Fruit fly (Drosophila melanogaster) whole organism, larva: ENCODE measurements around the gene Agpat4.

Experiments used
- noc ChIP-seq: fragments of 200-800 bp; sonication (Bioruptor generic); optimal IDR thresholded peaks from 3 replicates; lab custom pipeline; 2019; ENCODE audit warnings: missing biosample characterization, mild to moderate bottlenecking, missing genetic modification characterization, moderate library complexity

Gene Agpat4

dm6 chr3L:16394506-16394905 is 13.1 kb upstream of the Agpat4 start, which contains the start of gene Gagr:
TSS of gene Gagr (plus strand) at chr3L:16394586.
- no peak for TF ChIP-seq noc

DNA sequence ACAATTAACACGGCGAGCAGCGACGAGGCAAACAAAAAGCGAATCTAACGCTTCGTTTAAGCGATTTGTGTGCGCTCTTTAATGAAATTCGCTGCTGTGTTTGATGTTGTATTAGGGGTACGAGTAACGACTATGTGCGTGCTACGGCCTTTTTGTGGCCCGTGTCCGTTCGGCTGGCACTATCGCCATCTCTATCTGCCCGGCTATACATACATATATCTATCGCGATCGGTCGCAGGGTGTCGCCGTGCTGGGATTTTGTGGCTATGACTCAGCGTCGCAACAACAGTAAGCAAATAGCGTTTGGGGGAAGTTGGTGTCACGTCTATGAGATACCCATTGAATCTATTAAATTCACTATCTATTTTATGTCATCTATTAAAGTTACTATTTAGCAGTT is 12.3 kb upstream of the Agpat4 start:
- no peak for TF ChIP-seq noc

dm6 chr3L:16392874-16393273 is 11.5 kb upstream of the Agpat4 start:
- TF ChIP-seq noc, result no peak

- TF ChIP-seq noc, result peak; percentile 8
These were observed 10.9 kb upstream of the Agpat4 start for dm6 chr3L:16392203-16392800.

DNA sequence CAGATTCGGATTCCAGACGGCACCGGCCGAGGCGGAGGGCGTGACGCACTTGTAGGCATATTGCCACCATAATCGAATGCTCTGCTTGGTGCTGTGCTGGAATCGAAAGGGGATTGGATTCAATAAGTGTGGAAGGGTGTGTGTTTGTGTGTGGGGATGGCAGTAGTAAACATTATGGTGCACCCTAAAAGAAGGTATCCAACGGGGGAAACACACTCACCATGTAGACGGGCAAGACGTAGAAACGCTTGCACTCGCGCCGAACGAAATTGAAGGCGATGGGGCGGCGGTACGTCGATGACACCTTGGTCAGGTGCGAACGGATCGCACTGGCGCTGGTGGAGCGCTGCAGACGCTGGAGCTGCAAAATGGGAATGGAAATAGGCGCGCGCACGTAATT is 9.9 kb upstream of the Agpat4 start:
- no peak for TF ChIP-seq noc

- TF ChIP-seq noc, result no peak
These were observed 9.4 kb upstream of the Agpat4 start for dm6 chr3L:16390793-16391192.

- TF ChIP-seq noc, result no peak
These were observed 4.7 kb upstream of the Agpat4 start, which contains the start of the genes Agpat3 and RAF2 for dm6 chr3L:16385880-16386584. TSS of gene Agpat3 (minus strand) at chr3L:16385957. TSS of gene RAF2 (plus strand) at chr3L:16386327.

- TF ChIP-seq noc, result peak; percentile 56
These were observed 4.0 kb upstream of the Agpat4 start for dm6 chr3L:16385252-16385879.

DNA sequence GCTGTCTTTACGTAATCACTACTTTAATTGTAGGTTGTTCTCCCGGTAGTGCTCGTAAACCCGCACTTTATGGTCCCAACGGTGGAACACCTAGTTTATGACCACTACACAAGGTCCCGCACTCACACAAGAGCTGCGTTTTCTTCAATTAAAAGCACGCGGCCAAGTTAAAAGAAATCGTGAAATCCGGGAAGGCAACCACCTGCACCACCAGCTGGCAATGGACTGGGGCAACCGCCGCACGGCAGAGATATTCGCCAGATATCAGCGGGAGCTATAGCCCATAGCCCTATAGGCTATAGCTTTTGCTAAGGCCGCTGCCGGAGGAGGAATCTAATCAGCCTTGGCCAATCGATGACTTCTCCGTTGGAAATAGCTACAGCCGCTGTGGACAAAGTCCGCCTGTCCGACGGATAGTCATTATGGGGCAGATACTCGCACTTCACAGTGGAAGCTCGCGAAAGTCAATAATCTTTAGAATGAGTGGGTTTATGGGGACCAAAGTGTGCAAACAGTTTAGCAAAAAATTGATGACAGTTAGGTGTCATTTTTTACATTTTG is 2.9 kb upstream of the Agpat4 start:
- TF ChIP-seq noc, result no peak

DNA sequence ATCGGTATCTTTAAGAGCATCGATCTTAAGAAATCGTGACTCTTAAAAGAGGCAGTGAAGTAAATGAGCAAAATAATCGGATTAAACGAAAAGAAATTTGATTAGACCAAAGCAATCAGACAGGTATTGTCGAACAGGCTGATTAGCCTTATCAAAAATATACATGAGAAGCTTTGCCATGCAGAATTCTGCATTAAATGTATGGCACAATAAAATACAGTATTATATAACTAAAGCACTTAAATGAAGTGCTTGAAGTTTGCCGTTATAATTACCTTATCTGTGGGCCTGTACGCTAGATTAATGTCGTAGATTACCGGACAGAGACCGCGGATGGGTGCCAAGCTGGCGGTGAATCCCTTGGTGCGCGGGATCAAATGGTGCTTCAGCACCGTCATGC is 1.7 kb upstream of the Agpat4 start:
- TF ChIP-seq noc, result no peak

DNA sequence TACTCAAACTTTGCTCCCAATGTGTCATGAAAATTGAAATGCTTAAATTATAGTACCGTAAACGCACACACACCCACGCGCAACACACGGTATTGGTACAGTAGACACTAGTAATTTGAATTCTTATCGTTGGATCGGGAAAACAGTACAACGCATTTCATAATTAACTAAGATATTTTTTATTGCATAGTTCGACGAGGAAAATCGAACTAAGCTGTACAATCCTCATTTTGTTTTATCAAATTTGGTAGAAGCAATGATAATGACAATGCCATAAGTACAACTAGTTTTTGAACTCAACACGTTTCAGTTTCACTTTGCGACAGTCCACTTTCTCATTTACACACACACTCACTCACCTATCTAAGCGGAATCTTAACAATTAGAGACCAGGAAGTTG is 600 bp downstream of the Agpat4 start:
- peak; percentile 97 for TF ChIP-seq noc

DNA sequence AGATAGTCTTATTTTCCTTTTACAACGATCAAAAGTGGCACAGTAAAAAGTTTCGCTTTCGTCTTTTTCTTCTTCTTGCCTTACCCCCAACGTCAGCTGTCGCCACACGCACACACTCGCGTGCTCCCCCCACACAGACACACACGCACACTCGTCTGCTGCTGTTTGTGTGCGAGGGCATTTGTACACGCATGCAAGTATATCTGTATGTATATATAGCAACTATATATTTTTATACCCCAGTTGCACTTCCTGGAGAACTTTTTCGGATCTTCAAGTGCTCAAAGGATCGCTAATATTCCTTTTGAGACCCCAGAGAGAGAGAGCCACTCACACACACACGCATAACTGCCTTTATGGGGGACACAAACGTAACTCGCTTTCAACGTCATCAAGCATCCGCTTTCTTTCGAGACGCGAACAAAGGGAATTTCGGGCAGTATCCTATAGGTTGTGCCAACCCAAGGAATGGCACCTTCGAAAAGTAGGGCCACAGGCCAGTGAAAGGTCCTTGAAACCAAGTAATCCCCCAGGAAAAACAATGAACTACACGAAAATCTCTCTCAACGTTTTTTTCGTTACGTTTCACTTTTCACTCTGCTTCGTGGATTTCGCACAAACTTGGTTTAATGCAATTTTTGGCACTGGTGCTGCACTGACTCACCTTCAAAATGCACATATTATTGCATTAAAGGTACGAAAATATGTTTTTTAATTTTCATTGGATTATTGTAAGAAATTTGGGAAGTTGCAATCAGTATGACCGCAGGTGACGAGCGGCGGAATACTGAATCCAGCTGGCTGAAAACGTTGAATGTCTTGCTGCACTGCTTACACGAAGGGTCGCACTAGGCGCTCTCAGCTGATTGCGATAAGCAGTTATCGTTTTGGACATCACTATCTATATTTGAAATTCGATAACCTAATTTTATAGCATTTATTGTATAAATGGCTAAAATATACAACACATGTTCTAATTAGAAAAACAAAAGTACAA is 3.3 kb downstream of the Agpat4 start, which contains the start of gene roq:
Gene roq (minus strand): TSS at position 799 of the 997 bp plus-strand sequence.
- no peak for TF ChIP-seq noc

DNA sequence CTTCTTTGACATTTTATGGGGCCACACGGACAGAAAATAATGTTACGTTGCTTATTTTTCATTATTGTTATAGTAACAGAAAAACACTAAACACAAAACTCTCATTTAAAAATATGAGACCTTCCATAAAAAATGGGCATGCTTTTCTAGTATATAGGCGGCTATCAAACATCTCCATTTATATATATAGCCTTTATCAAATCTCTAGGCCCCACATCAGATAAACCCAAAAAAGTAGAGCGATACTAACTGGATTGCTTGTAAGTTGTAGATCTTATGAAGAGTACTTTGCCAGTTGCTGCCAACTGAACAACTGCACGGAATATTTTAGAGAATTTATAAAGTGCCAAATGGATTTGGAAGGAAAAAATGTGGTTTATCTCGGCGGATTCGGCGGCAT is 11.8 kb downstream of the Agpat4 start, which contains the start of gene CG18814:
Gene CG18814 (plus strand): TSS at position 301 of the 400 bp plus-strand sequence.
- no peak for TF ChIP-seq noc

DNA sequence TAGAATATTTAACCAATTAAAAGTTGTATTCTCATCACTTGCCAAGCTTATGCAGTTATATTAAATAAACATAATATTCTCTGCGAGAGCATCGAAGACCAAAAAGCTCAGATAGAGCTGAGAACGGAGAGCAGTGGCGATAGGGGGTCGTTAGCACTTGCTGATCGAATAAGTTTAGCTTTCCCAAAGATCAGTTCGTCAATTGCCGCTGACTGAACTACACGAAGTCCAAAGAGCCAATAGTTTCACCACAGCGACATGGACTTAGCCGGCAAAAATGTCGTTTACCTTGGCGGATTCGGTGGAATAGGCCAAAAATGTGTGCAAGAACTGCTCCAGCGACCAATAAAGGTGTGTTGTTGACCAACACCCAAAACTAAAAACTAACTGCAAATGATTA is 13.2 kb downstream of the Agpat4 start, which contains the start of gene CG4842:
Gene CG4842 (plus strand): TSS at position 191 of the 400 bp plus-strand sequence.
- no peak for TF ChIP-seq noc

- no peak for TF ChIP-seq noc
These were observed 14.1 kb downstream of the Agpat4 start, which contains the start of gene Cpr72Ec for dm6 chr3L:16367240-16367639. TSS of gene Cpr72Ec (minus strand) at chr3L:16367340.

DNA sequence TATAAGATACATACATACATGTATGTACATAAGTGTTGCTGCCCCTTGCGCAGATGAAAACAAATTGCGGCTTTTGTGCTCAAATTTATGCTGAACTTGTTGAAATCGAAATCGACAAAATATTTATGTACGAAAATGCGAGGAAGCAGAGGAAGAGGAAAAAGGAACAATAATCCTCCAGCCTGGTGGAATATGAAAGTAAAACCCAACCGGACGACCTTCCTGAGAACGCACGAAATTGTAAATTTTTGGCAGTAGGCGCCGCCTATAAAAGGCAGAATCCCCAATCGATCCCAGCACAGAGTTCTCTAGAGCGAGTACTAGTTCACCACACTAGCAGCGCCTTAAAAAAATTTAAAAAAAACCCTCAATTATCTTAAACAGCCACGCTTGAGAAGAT is 16.8 kb downstream of the Agpat4 start, which contains the start of gene Cpr72Eb:
Gene Cpr72Eb (plus strand): TSS at position 301 of the 400 bp plus-strand sequence.
- no peak for TF ChIP-seq noc
